Worm (Caenorhabditis elegans): ENCODE results near the gene T08G5.1.

T08G5.1 gene

DNA sequence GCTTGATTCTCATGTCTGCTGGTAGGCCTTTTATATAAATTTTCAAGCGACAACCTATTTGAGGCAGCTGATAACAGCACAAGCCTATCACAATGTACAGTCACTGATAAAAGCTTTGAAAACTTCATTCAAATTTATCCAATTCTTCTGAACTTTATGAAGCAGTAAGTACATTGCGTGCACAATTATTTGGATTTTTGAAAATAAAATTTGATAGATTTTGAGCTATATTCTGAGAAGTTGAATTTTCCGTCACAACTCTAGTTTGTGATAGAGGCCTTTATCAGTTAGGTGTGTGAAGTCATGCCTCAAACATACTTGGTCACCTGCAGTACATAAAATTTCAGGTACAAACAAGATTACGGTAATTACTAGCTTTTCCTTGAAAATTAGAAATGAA is at the start of gene T08G5.1, which contains the start of gene mtl-2:
Gene T08G5.1, plus strand, starts transcription at position 127 of the 400 bp plus-strand sequence.
Gene mtl-2, minus strand, starts transcription at position 34 of the 400 bp plus-strand sequence.
- TF ChIP-seq unc-62 (GFP tag; optimal IDR thresholded peaks at IDR 0.05), result no peak

- TF ChIP-seq unc-62 (GFP tag; optimal IDR thresholded peaks at IDR 0.05), result no peak
Measured at ce11 chrV:13980807-13981206, 37.8 kb upstream of the T08G5.1 start, which contains the start of gene eol-1. eol-1 (minus strand) TSS chrV:13980907.

DNA sequence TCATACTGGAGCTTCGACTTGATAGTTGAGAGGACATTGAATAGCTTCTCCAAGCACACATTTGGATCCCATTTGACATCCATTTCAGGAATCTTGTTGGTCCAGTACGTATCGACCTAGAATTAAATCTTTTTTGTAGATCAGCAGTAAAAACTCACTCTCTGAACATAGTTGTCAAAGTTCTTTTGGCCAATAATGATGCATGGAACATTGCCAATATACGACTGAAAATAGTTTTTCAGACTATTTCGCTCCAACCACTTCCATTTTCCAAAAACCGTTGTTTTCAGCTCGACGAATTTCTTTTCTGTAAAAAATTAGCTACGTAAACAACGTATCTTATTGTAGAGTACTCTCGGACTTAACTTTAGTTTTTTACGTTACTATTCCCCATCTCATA is 36.9 kb upstream of the T08G5.1 start:
- TF ChIP-seq unc-62 (GFP tag; optimal IDR thresholded peaks at IDR 0.05), result no peak

DNA sequence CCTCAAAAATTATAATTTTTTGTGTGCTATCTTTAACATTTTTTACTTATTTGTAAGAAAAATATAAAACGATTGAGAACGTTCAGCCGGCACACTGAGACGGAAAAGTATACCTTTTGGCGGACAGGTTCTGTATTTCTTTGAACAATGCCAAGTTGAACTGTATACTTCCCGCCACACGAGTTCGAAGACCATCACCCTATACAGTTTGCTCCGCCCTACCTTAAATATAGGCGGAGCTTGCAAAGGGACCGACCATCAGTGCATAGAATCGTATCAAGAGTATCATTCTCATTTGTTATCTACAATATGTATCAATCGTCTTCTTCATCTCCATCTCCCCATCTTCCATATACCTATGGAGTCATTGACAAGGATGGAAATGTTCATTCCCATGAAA is 33.7 kb upstream of the T08G5.1 start, which contains the start of gene end-1:
Gene end-1, plus strand, starts transcription at position 301 of the 400 bp plus-strand sequence.
- TF ChIP-seq unc-62 (GFP tag; optimal IDR thresholded peaks at IDR 0.05), result no peak

- TF ChIP-seq unc-62 (GFP tag; optimal IDR thresholded peaks at IDR 0.05), result no peak
Measured at ce11 chrV:13986823-13987222, 31.7 kb upstream of the T08G5.1 start.

DNA sequence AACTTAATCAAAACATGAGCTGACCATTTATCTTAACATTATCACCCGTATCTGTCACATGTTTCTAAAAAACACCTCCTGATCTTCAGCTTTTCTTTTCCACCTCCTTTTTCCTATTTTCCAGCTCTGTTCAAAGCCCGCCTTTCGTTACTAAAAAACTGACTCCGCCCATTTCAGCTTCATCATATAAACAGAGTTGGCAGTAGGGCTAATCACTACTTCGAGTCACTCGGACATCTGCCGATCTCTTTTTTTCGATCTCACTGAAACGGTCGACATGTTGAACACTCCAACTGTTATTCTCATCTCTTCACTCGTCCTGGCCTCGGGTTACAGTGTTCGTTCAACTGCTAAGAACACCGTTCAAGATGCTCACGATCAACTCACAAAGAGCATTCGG is 26.1 kb upstream of the T08G5.1 start, which contains the start of gene droe-4:
Gene droe-4, plus strand, starts transcription at position 172 of the 400 bp plus-strand sequence.
- no peak for TF ChIP-seq unc-62 (GFP tag; optimal IDR thresholded peaks at IDR 0.05)

- no peak for TF ChIP-seq unc-62 (GFP tag; optimal IDR thresholded peaks at IDR 0.05)
Measured at ce11 chrV:13993478-13993877, 25.1 kb upstream of the T08G5.1 start.

DNA sequence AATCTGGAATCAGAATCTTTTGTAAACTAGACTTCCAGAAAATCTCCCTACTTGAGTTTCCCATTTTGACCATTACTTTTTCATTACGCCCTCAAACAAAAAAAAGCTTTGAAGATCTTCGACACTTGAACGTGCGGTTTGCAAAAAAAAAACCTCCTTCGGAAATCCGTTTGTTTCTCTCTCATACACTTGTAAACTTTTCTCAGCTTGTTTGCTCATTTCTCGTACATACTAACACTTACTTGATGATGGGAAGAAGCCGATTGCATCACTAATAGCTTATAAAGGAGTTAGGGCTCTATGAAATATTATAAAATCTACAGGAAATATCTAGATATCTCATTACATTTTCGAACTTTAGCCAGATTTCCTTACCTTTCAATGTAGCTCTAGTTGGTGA is 16.6 kb upstream of the T08G5.1 start:
- no peak for TF ChIP-seq unc-62 (GFP tag; optimal IDR thresholded peaks at IDR 0.05)

ce11 chrV:14002402-14002801 is 16.2 kb upstream of the T08G5.1 start:
- no peak for TF ChIP-seq unc-62 (GFP tag; optimal IDR thresholded peaks at IDR 0.05)

ce11 chrV:14003587-14004156 is 14.9 kb upstream of the T08G5.1 start:
- no peak for TF ChIP-seq unc-62 (GFP tag; optimal IDR thresholded peaks at IDR 0.05)

DNA sequence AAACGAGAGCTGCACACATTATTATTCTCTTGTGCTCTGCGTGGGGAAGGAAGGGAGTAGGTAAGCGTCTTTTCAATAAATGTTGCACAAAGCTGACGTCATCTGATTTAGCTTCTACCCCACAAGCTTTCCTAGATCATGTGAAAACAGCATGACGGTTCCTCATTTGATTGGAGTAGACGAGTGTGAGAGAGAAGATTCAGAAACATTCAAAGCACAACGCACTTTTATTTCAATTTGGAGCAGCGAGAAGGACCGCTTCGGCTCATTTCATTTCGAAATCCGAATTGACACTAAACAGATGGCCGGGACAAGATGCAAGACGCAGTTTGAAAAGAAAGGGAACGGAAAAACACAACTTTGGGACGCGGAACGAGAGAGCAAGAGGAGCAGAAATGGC is 14.2 kb upstream of the T08G5.1 start:
- no peak for TF ChIP-seq unc-62 (GFP tag; optimal IDR thresholded peaks at IDR 0.05)

ce11 chrV:14005812-14006211 is 12.8 kb upstream of the T08G5.1 start, which contains the start of gene ric-7:
ric-7 (minus strand) TSS chrV:14005912.
- TF ChIP-seq unc-62 (GFP tag; optimal IDR thresholded peaks at IDR 0.05), result no peak

- TF ChIP-seq unc-62 (GFP tag; optimal IDR thresholded peaks at IDR 0.05), result no peak
Measured at ce11 chrV:14006819-14007218, 11.7 kb upstream of the T08G5.1 start.

ce11 chrV:14008353-14008859 is 10.2 kb upstream of the T08G5.1 start:
- no peak for TF ChIP-seq unc-62 (GFP tag; optimal IDR thresholded peaks at IDR 0.05)

DNA sequence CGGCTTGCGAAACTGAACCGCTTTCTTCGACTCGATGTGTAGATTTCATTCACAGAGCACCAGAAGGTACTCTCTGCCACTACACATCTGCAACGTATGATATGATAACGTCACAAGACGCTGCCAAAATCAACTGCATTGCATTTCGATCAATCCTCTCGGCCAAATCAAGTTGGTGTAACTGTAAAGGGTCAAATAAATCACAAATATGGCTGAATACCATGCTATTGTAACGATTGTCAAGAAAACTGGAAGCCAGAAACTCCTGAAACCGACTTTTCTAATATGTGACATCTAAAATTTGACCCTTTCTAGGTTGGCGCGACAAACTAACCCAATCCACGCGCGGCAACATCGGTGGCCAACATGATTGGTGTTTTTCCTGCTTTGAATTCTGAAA is 8.5 kb upstream of the T08G5.1 start:
- no peak for TF ChIP-seq unc-62 (GFP tag; optimal IDR thresholded peaks at IDR 0.05)

- no peak for TF ChIP-seq unc-62 (GFP tag; optimal IDR thresholded peaks at IDR 0.05)
Measured at ce11 chrV:14011427-14011826, 7.1 kb upstream of the T08G5.1 start.

DNA sequence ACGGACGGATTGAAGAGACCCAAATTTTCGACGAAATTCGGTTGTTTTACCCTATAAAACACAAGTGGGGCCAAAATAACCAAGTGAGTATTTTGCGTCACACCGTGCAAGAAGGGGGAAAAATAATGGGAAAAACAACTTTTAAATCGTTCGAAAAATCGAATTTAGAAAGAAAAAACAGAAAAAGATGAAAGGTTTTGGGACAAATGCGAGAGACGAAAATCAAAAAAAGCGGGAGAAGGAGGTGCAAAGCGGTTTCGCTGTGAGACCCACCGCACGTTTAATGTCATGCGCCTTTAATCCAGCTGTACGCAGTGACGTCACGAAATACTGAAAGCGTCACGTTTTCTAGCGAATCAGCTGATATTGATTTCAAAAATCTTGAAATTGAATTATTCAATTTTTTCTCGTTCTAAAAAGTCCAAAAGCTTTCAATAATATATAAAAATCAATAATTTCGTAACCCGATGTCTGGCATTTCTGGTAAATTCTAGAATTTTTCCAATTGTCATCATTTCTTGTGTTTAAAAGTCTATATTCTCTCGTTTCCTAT is 6.5 kb upstream of the T08G5.1 start, which contains the start of the genes ddx-17 and aip-1:
Gene ddx-17, minus strand, starts transcription at position 51 of the 553 bp plus-strand sequence.
Gene aip-1, plus strand, starts transcription at position 332 of the 553 bp plus-strand sequence.
- TF ChIP-seq unc-62 (GFP tag; optimal IDR thresholded peaks at IDR 0.05), result no peak

Measured in whole organism, dauer.